Worm (Caenorhabditis elegans): ENCODE measurements around the gene R03G5.6.

The R03G5.6 gene

DNA sequence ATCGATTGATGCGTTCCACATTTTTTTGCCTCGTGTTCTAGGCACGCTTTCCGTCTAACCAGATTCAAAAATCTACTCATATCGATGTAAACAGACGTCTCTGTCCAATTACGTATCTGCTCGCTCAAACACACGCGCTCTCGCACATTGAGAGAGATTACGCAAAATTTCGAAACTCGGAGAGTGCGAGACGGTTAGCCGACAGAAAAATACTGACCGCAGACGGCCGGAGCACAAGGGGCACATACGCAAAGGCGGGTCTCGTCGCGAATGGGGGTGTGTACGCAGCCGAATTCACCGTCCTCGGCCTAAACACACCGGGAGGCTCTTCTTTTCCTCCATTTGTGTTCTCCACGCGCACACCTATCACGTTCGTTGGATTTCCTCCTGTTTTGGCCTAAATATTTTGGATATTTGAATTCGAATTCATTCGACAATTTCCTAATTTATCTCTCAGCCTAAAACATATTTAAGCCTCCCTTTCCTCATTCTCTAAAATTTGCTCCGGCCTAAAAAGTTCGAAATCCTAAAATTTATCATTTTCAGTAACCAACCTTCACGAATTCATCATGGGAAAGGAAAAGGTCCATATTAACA lies 6.5 kb upstream of the R03G5.6 start, which contains the start of gene eef-1A.2 (continued):
- TF ChIP-seq nhr-25 (tag; optimal IDR thresholded peaks at IDR 0.05; ENCODE audit: borderline replicate concordance, insufficient read depth) (peak; percentile 95), madf-9 (GFP tag; conservative IDR thresholded peaks at IDR 0.05) (peak; percentile 71), lin-1 (GFP tag; IDR thresholded peaks at IDR 0.05) (peak; percentile 58; the same call in 1 of the 2 replicates), zfp-2 (tag; optimal IDR thresholded peaks at IDR 0.05) (peak; percentile 64), nhr-11 (tag; optimal IDR thresholded peaks at IDR 0.05) (peak; percentile 98), lin-13 (GFP tag; optimal IDR thresholded peaks at IDR 0.05) (peak; percentile 89), lin-15B (tag; optimal IDR thresholded peaks at IDR 0.05) (no peak), cey-2 (tag; optimal IDR thresholded peaks at IDR 0.05; ENCODE audit: borderline replicate concordance, insufficient read depth) (no peak), mdt-29 (GFP tag; IDR thresholded peaks at IDR 0.05) (peak; percentile 86), tra-1 (GFP tag; IDR thresholded peaks at IDR 0.05) (peak; percentile 90), dmd-8 (GFP tag; IDR thresholded peaks at IDR 0.05) (no peak), hlh-30 (tag; optimal IDR thresholded peaks at IDR 0.05; ENCODE audit: insufficient read depth) (peak; percentile 98), dmd-6 (GFP tag; IDR thresholded peaks at IDR 0.05) (peak; percentile 98), Y5F2A.4 (GFP tag; optimal IDR thresholded peaks at IDR 0.05) (peak; percentile 11), zfp-3 (GFP tag; conservative IDR thresholded peaks at IDR 0.05) (0 out of 2 replicates have a peak, but pooled peaks have one; percentile 48), lsy-2 (tag; optimal IDR thresholded peaks at IDR 0.05) (peak; percentile 86 to 93), snpc-1.2 (GFP tag; IDR thresholded peaks at IDR 0.05) (no peak), ZK546.5 (tag; optimal IDR thresholded peaks at IDR 0.05) (no peak), spr-1 (tag; optimal IDR thresholded peaks at IDR 0.05) (peak; percentile 63), jun-1 (tag; optimal IDR thresholded peaks at IDR 0.05) (peak; percentile 90), T26A8.4 (GFP tag; IDR thresholded peaks at IDR 0.05) (peak; percentile 89), lin-38 (GFP tag; IDR thresholded peaks at IDR 0.05) (peak; percentile 72), dpl-1 (GFP tag; optimal IDR thresholded peaks at IDR 0.05) (peak; percentile 67), T20F7.1 (GFP tag; optimal IDR thresholded peaks at IDR 0.05) (peak; percentile 84), pqm-1 (tag; optimal IDR thresholded peaks at IDR 0.05) (peak; percentile 10), arid-1 (GFP tag; conservative IDR thresholded peaks at IDR 0.05) (peak; percentile 62), madf-5 (GFP tag; IDR thresholded peaks at IDR 0.05) (no peak), nhr-237 (tag; optimal IDR thresholded peaks at IDR 0.05) (peak; percentile 66), Y75B8A.6 (GFP tag; IDR thresholded peaks at IDR 0.05) (0 out of 2 replicates have a peak, but pooled peaks have one; percentile 54), nhr-10 (tag; optimal IDR thresholded peaks at IDR 0.05) (peak; percentile 58), Y105C5A.15 (GFP tag; IDR thresholded peaks at IDR 0.05) (no peak), dve-1 (tag; optimal IDR thresholded peaks at IDR 0.05; ENCODE audit: insufficient read depth) (peak; percentile 98), ceh-28 (tag; optimal IDR thresholded peaks at IDR 0.05) (peak; percentile 88), gei-8 (GFP tag; optimal IDR thresholded peaks at IDR 0.05) (peak; percentile 43), sdz-12 (GFP tag; optimal IDR thresholded peaks at IDR 0.05) (peak; percentile 35), nhr-77 (tag; optimal IDR thresholded peaks at IDR 0.05) (peak; percentile 89), mxl-3 (GFP tag; optimal IDR thresholded peaks at IDR 0.05) (peak; percentile 98), mdl-1 (tag; optimal IDR thresholded peaks at IDR 0.05) (peak; percentile 97 to 99), aha-1 (tag) (peak; percentile 100), ces-1 (GFP tag; optimal IDR thresholded peaks at IDR 0.05) (peak; percentile 48), ceh-20 (GFP tag; IDR thresholded peaks at IDR 0.05) (peak; percentile 84), ceh-82 (tag; optimal IDR thresholded peaks at IDR 0.05) (no peak), nhr-76 (tag; optimal IDR thresholded peaks at IDR 0.05) (peak; percentile 30), mes-2 (tag; optimal IDR thresholded peaks at IDR 0.05; ENCODE audit: poor library complexity, severe bottlenecking) (peak; percentile 81), attf-4 (tag; optimal IDR thresholded peaks at IDR 0.05) (no peak), set-16 (GFP tag; IDR thresholded peaks at IDR 0.05) (peak; percentile 89), duxl-1 (tag; optimal IDR thresholded peaks at IDR 0.05; ENCODE audit: poor library complexity) (peak; percentile 73), rbr-2 (tag; optimal IDR thresholded peaks at IDR 0.05) (peak; percentile 96), R02D3.7 (tag; optimal IDR thresholded peaks at IDR 0.05) (no peak)

All from whole organism, L4 larva.